Worm (Caenorhabditis elegans): Measurements from ENCODE around the gene C48B4.7.

ce11 chrIII:9563235-9563634 is 4.0 kb upstream of the C48B4.7 start, which contains the start of gene C48B4.9:
- TF ChIP-seq F49E8.2 (tag; optimal IDR thresholded peaks at IDR 0.05; ENCODE audit: borderline replicate concordance): no peak
- TF ChIP-seq lin-13 (GFP tag; optimal IDR thresholded peaks at IDR 0.05): no peak

All from whole organism, L4 larva.